Worm (Caenorhabditis elegans) whole organism, young adult: Measurements from ENCODE around the gene rml-3.

ENCODE experiments used
- B0019.2 ChIP-seq: fragments of 200-800 bp; sonication (Bioruptor generic); conservative IDR thresholded peaks from 2 replicates; pipeline ENCODE4 v1.3.6; 2022; ENCODE audit warnings: missing genetic modification reagents, missing genetic modification characterization, missing compliant biosample characterization
- B0336.3 ChIP-seq: fragments of 200-800 bp; sonication (Bioruptor generic); IDR thresholded peaks from 2 replicates; pipeline ENCODE4 v1.3.6; 2022; ENCODE audit warnings: missing genetic modification characterization, missing compliant biosample characterization
- C06A6.2 ChIP-seq: fragments of 200-800 bp; sonication (Bioruptor generic); conservative IDR thresholded peaks from 2 replicates; pipeline ENCODE4 v1.3.6; 2022; ENCODE audit warnings: missing genetic modification characterization, missing compliant biosample characterization
- F10E7.11 ChIP-seq: sonication (generic microtip); optimal IDR thresholded peaks from 2 replicates; lab custom pipeline; 2017; ENCODE audit warnings: mild to moderate bottlenecking, missing genetic modification characterization, moderate library complexity, missing compliant biosample characterization
- F23B12.7 ChIP-seq: sonication (generic microtip); optimal IDR thresholded peaks from 2 replicates; lab custom pipeline; 2017; ENCODE audit warnings: missing genetic modification characterization, mild to moderate bottlenecking, missing compliant biosample characterization, antibody characterized with exemption, moderate library complexity; ENCODE audit not compliant: insufficient read depth
- F33H1.4 ChIP-seq: fragments of 200-800 bp; sonication (Bioruptor generic); IDR thresholded peaks from 2 replicates; pipeline ENCODE4 v1.3.6; 2022; ENCODE audit warnings: missing genetic modification reagents, missing genetic modification characterization, missing compliant biosample characterization
- F37B4.10 ChIP-seq: fragments of 200-800 bp; sonication (Bioruptor generic); IDR thresholded peaks from 2 replicates; pipeline ENCODE4 v1.3.6; 2022; ENCODE audit warnings: missing genetic modification characterization, missing compliant biosample characterization
- F49E8.2 ChIP-seq: sonication (generic microtip); optimal IDR thresholded peaks from 3 replicates; lab custom pipeline; 2017; ENCODE audit warnings: missing genetic modification characterization, mild to moderate bottlenecking, missing compliant biosample characterization, antibody characterized with exemption, moderate library complexity; ENCODE audit not compliant: insufficient read depth
- K11D2.4 ChIP-seq: fragments of 200-800 bp; sonication (Bioruptor generic); IDR thresholded peaks from 2 replicates; pipeline ENCODE4 v1.3.6; 2022; ENCODE audit warnings: missing genetic modification reagents, missing genetic modification characterization, missing compliant biosample characterization
- K12H6.12 ChIP-seq: fragments of 200-800 bp; sonication (Bioruptor generic); optimal IDR thresholded peaks from 2 replicates; lab custom pipeline; 2018; ENCODE audit warnings: mild to moderate bottlenecking, missing genetic modification characterization, missing compliant biosample characterization
- T07F8.4 ChIP-seq: sonication (generic microtip); optimal IDR thresholded peaks from 2 replicates; lab custom pipeline; 2016; ENCODE audit warnings: mild to moderate bottlenecking, missing genetic modification characterization, moderate library complexity, missing compliant biosample characterization
- T26A5.8 ChIP-seq: sonication (generic microtip); optimal IDR thresholded peaks from 2 replicates; lab custom pipeline; 2016; ENCODE audit warnings: missing genetic modification characterization, missing compliant biosample characterization
- Y53G8AR.9 ChIP-seq: fragments of 200-800 bp; sonication (Bioruptor generic); conservative IDR thresholded peaks from 2 replicates; pipeline ENCODE4 v1.3.6; 2022; ENCODE audit warnings: missing genetic modification reagents, missing genetic modification characterization, missing compliant biosample characterization
- athp-1 ChIP-seq: sonication (generic microtip); optimal IDR thresholded peaks from 2 replicates; lab custom pipeline; 2017; ENCODE audit warnings: mild to moderate bottlenecking, missing genetic modification characterization, missing compliant biosample characterization
- attf-5 ChIP-seq: fragments of 200-800 bp; sonication (Bioruptor generic); optimal IDR thresholded peaks from 2 replicates; lab custom pipeline; 2018; ENCODE audit warnings: mild to moderate bottlenecking, missing genetic modification characterization, missing compliant biosample characterization
- cebp-1 ChIP-seq, 2 experiments: fragments of 200-800 bp in 1 of 2; sonication (Bioruptor generic) in 1 of 2; sonication (generic microtip) in 1 of 2; IDR thresholded peaks in 1 of 2; optimal IDR thresholded peaks in 1 of 2; 2 replicates each; pipeline versions ENCODE4 v1.3.6 to Lab custom; 2017 to 2022; ENCODE audit warnings: missing compliant biosample characterization in 2 of 2, missing genetic modification characterization in 2 of 2, mild to moderate bottlenecking in 1 of 2, missing genetic modification reagents in 1 of 2, moderate library complexity in 1 of 2
- ceh-100 ChIP-seq: fragments of 200-800 bp; sonication (Bioruptor generic); IDR thresholded peaks from 2 replicates; pipeline ENCODE4 v1.3.6; 2022; ENCODE audit warnings: missing genetic modification reagents, missing genetic modification characterization, missing compliant biosample characterization
- ceh-40 ChIP-seq: fragments of 200-800 bp; sonication (Bioruptor generic); IDR thresholded peaks from 2 replicates; pipeline ENCODE4 v1.3.6; 2022; ENCODE audit warnings: missing genetic modification characterization, missing compliant biosample characterization
- ceh-58 ChIP-seq: fragments of 200-800 bp; sonication (Bioruptor generic); IDR thresholded peaks from 2 replicates; pipeline ENCODE4 v1.3.6; 2022; ENCODE audit warnings: missing genetic modification characterization, missing compliant biosample characterization
- ceh-79 ChIP-seq: sonication (generic microtip); optimal IDR thresholded peaks from 2 replicates; lab custom pipeline; 2017; ENCODE audit warnings: mild to moderate bottlenecking, missing genetic modification characterization, missing compliant biosample characterization
- die-1 ChIP-seq: sonication (generic microtip); optimal IDR thresholded peaks from 2 replicates; lab custom pipeline; 2016; ENCODE audit warnings: missing genotype, mild to moderate bottlenecking, missing genetic modification characterization, missing compliant biosample characterization
- dpff-1 ChIP-seq: sonication (generic microtip); optimal IDR thresholded peaks from 2 replicates; lab custom pipeline; 2017; ENCODE audit warnings: mild to moderate bottlenecking, missing genetic modification characterization, missing compliant biosample characterization
- egl-18 ChIP-seq: fragments of 200-800 bp; sonication (Bioruptor generic); IDR thresholded peaks from 2 replicates; pipeline ENCODE4 v1.3.6; 2022; ENCODE audit warnings: missing genetic modification reagents, missing genetic modification characterization, missing compliant biosample characterization
- egl-44 ChIP-seq: fragments of 200-800 bp; sonication (Bioruptor generic); IDR thresholded peaks from 2 replicates; pipeline ENCODE4 v1.3.6; 2022; ENCODE audit warnings: missing genetic modification reagents, missing genetic modification characterization, missing compliant biosample characterization
- ekl-4 ChIP-seq: fragments of 200-800 bp; sonication (Bioruptor generic); IDR thresholded peaks from 2 replicates; pipeline ENCODE4 v1.3.6; 2022; ENCODE audit warnings: missing genetic modification reagents, missing genetic modification characterization, missing compliant biosample characterization
- hrde-1 ChIP-seq: sonication (generic microtip); optimal IDR thresholded peaks from 2 replicates; lab custom pipeline; 2016; ENCODE audit warnings: missing genetic modification characterization, mild to moderate bottlenecking, missing compliant biosample characterization, moderate library complexity, missing genotype, missing genetic modification reagents, borderline replicate concordance
- hsf-1 ChIP-seq: fragments of 200-800 bp; sonication (Bioruptor generic); IDR thresholded peaks from 2 replicates; pipeline ENCODE4 v1.3.6; 2022; ENCODE audit warnings: missing genetic modification reagents, missing genetic modification characterization, missing compliant biosample characterization
- let-607 ChIP-seq, 2 experiments: fragments of 200-800 bp in 1 of 2; sonication (Bioruptor generic) in 1 of 2; sonication (generic microtip) in 1 of 2; optimal IDR thresholded peaks; 2 replicates each; lab custom pipeline; 2016 to 2018; ENCODE audit warnings: mild to moderate bottlenecking in 2 of 2, missing compliant biosample characterization in 2 of 2, missing genetic modification characterization in 2 of 2, moderate library complexity in 2 of 2, missing genotype in 1 of 2
- lin-35 ChIP-seq, 3 experiments: fragments of 150-350 bp in 2 of 3; sonication (generic microtip) in 1 of 3; optimal IDR thresholded peaks; 2 replicates each; lab custom pipeline; 2014 to 2018; ENCODE audit warnings: missing biosample characterization in 3 of 3, missing genetic modification characterization in 3 of 3, missing genetic modification reagents in 3 of 3
- lin-54 ChIP-seq: fragments of 200-800 bp; sonication (Bioruptor generic); optimal IDR thresholded peaks from 2 replicates; lab custom pipeline; 2018; ENCODE audit warnings: mild to moderate bottlenecking, missing genetic modification characterization, missing compliant biosample characterization
- madf-6 ChIP-seq: fragments of 200-800 bp; sonication (Bioruptor generic); IDR thresholded peaks from 2 replicates; pipeline ENCODE4 v1.3.6; 2022; ENCODE audit warnings: missing genetic modification reagents, missing genetic modification characterization, missing compliant biosample characterization
- madf-8 ChIP-seq: fragments of 200-800 bp; sonication (Bioruptor generic); conservative IDR thresholded peaks from 2 replicates; pipeline ENCODE4 v1.3.6; 2022; ENCODE audit warnings: missing genetic modification reagents, missing genetic modification characterization, missing compliant biosample characterization
- nfya-2 ChIP-seq: fragments of 200-800 bp; sonication (Bioruptor generic); IDR thresholded peaks from 2 replicates; pipeline ENCODE4 v1.3.6; 2022; ENCODE audit warnings: missing genetic modification reagents, missing genetic modification characterization, missing compliant biosample characterization
- nfyb-1 ChIP-seq: fragments of 200-800 bp; sonication (Bioruptor generic); IDR thresholded peaks from 2 replicates; pipeline ENCODE4 v1.3.6; 2022; ENCODE audit warnings: missing genetic modification reagents, missing genetic modification characterization, missing compliant biosample characterization
- nhr-179 ChIP-seq: sonication (generic microtip); optimal IDR thresholded peaks from 2 replicates; lab custom pipeline; 2016; ENCODE audit warnings: mild to moderate bottlenecking, missing genetic modification characterization, missing compliant biosample characterization
- rpc-1 ChIP-seq, 2 experiments: fragments of 150-350 bp in 1 of 2; sonication (generic microtip) in 1 of 2; optimal IDR thresholded peaks; 2 replicates each; lab custom pipeline; 2014 to 2018; ENCODE audit warnings: missing biosample characterization in 1 of 2, missing genetic modification characterization in 1 of 2, missing genetic modification reagents in 1 of 2, missing genotype in 1 of 2
- sdz-38 ChIP-seq: sonication (generic microtip); optimal IDR thresholded peaks from 2 replicates; lab custom pipeline; 2016; ENCODE audit warnings: missing genotype, missing genetic modification characterization, missing compliant biosample characterization
- snpc-4 ChIP-seq, 5 experiments: fragments of 150-350 bp in 1 of 5; sonication (generic microtip) in 4 of 5; optimal IDR thresholded peaks; 2 replicates each; lab custom pipeline; 2014 to 2018; ENCODE audit warnings: missing genetic modification characterization in 5 of 5, missing biosample characterization in 3 of 5, antibody characterized with exemption in 2 of 5, mild to moderate bottlenecking in 2 of 5, missing compliant biosample characterization in 2 of 5, missing genotype in 2 of 5, moderate library complexity in 2 of 5, missing genetic modification reagents in 1 of 5
- sptf-2 ChIP-seq: fragments of 200-800 bp; sonication (Bioruptor generic); optimal IDR thresholded peaks from 2 replicates; lab custom pipeline; 2018; ENCODE audit warnings: mild to moderate bottlenecking, missing genetic modification characterization, missing compliant biosample characterization
- tbx-9 ChIP-seq: sonication (generic microtip); optimal IDR thresholded peaks from 2 replicates; lab custom pipeline; 2016; ENCODE audit warnings: borderline replicate concordance, missing genetic modification characterization, inconsistent platforms, missing compliant biosample characterization
- unc-62 ChIP-seq: fragments of 150-350 bp; optimal IDR thresholded peaks from 2 replicates; lab custom pipeline; 2014; ENCODE audit warnings: missing biosample characterization, missing genetic modification reagents, missing genetic modification characterization
- xnd-1 ChIP-seq: sonication (generic microtip); optimal IDR thresholded peaks from 2 replicates; lab custom pipeline; 2016; ENCODE audit warnings: missing genotype, missing genetic modification reagents, missing genetic modification characterization, missing compliant biosample characterization
- ztf-22 ChIP-seq: fragments of 200-800 bp; sonication (Bioruptor generic); optimal IDR thresholded peaks from 2 replicates; lab custom pipeline; 2018; ENCODE audit warnings: mild to moderate bottlenecking, missing genetic modification characterization, moderate library complexity, missing compliant biosample characterization
- ztf-26 ChIP-seq: sonication (generic microtip); optimal IDR thresholded peaks from 2 replicates; lab custom pipeline; 2017; ENCODE audit warnings: missing genetic modification characterization, missing compliant biosample characterization
- ztf-3 ChIP-seq: fragments of 200-800 bp; sonication (Bioruptor generic); optimal IDR thresholded peaks from 2 replicates; lab custom pipeline; 2018; ENCODE audit warnings: mild to moderate bottlenecking, missing genetic modification characterization, missing compliant biosample characterization
- ztf-6 ChIP-seq: fragments of 200-800 bp; sonication (Bioruptor generic); IDR thresholded peaks from 2 replicates; pipeline ENCODE4 v1.3.6; 2022; ENCODE audit warnings: missing genetic modification reagents, missing genetic modification characterization, missing compliant biosample characterization

Gene rml-3

DNA sequence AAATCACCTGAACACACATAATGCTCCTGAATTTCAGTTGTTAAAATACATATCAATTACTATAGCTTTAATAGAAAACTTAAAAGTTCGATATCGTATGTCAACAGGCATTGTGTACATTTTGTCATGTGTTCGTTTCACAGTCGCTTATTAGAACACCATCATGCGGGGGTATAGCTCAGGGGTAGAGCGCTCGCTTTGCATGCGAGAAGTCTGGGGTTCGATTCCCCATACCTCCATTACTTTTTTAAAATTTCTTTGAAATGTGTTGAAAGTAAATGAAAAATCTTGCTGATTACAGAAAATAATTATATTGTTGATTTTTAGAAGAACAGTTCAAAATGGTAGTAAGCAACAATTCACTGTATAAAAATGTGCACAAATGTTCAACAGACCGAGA is 47.3 kb upstream of the rml-3 start (continued):
- TF ChIP-seq hsf-1 (GFP tag; lab: Robert Waterston, UW) (0 out of 2 replicates have a peak, but pooled peaks have one; percentile 50), nhr-179 (tag; lab: Kevin White, UChicago) (no peak), lin-35 (GFP tag; optimal IDR thresholded peaks at IDR 0.05; lab: Kevin White, UChicago) (peak in 1 of 3 experiments; percentile 46), hrde-1 (tag; lab: Kevin White, UChicago) (peak; percentile 74), ceh-100 (GFP tag; lab: Robert Waterston, UW) (peak; percentile 48), ztf-26 (tag; lab: Kevin White, UChicago) (peak; percentile 14), lin-54 (peak; percentile 42), madf-6 (peak; percentile 58), K11D2.4 (no peak), F23B12.7 (peak; percentile 70), B0336.3 (no peak; the same call in 1 of the 2 replicates), ceh-58 (GFP tag; lab: Robert Waterston, UW) (no peak), tbx-9 (tag; lab: Kevin White, UChicago) (no peak), cebp-1 (GFP tag; IDR thresholded peaks at IDR 0.05; lab: Robert Waterston, UW) (no peak), cebp-1 (tag; optimal IDR thresholded peaks at IDR 0.05; lab: Kevin White, UChicago) (no peak), ztf-6 (GFP tag; lab: Robert Waterston, UW) (no peak), let-607 (tag; optimal IDR thresholded peaks at IDR 0.05; lab: Kevin White, UChicago) (peak in 1 of 2 experiments; percentile 48), egl-18 (0 out of 2 replicates have a peak, but pooled peaks have one; percentile 42), madf-8 (no peak), rpc-1 (optimal IDR thresholded peaks at IDR 0.05; lab: Kevin White, UChicago) (peak; percentile 97), rpc-1 (tag; optimal IDR thresholded peaks at IDR 0.05; lab: Kevin White, UChicago) (peak; percentile 100), unc-62 (GFP tag; lab: Kevin White, UChicago) (no peak), athp-1 (tag; lab: Kevin White, UChicago) (peak; percentile 45), egl-44 (GFP tag; lab: Robert Waterston, UW) (peak; percentile 86; the same call in 1 of the 2 replicates), xnd-1 (tag; lab: Kevin White, UChicago) (no peak), C06A6.2 (GFP tag; lab: Robert Waterston, UW) (no peak), T26A5.8 (tag; lab: Kevin White, UChicago) (peak; percentile 54), nfyb-1 (GFP tag; lab: Robert Waterston, UW) (peak; percentile 79), die-1 (peak; percentile 90), attf-5 (GFP tag; lab: Kevin White, UChicago) (peak; percentile 56), ztf-22 (GFP tag; lab: Kevin White, UChicago) (no peak), F33H1.4 (GFP tag; lab: Robert Waterston, UW) (no peak), sptf-2 (GFP tag; lab: Kevin White, UChicago) (peak; percentile 75), ceh-79 (tag; lab: Kevin White, UChicago) (no peak), F10E7.11 (no peak), ceh-40 (GFP tag; lab: Robert Waterston, UW) (0 out of 2 replicates have a peak, but pooled peaks have one; percentile 81), ekl-4 (GFP tag; lab: Robert Waterston, UW) (peak; percentile 80), sdz-38 (tag; lab: Kevin White, UChicago) (no peak), snpc-4 (GFP tag; optimal IDR thresholded peaks at IDR 0.05; lab: Kevin White, UChicago) (peak; percentile 85), snpc-4 (tag; optimal IDR thresholded peaks at IDR 0.05; lab: Kevin White, UChicago) (peak in 2 of 4 experiments; percentile 35 to 83), K12H6.12 (tag; lab: Kevin White, UChicago) (no peak), Y53G8AR.9 (no peak), ztf-3 (GFP tag; lab: Kevin White, UChicago) (no peak), B0019.2 (GFP tag; lab: Robert Waterston, UW) (no peak), F49E8.2 (tag; lab: Kevin White, UChicago) (peak; percentile 27), T07F8.4 (tag; lab: Kevin White, UChicago) (peak; percentile 44), nfya-2 (GFP tag; lab: Robert Waterston, UW) (no peak), dpff-1 (no peak), F37B4.10 (no peak)
